Fruit fly (Drosophila melanogaster) whole organism, pupa: ENCODE measurements around the gene CG13737.

Experiments used
- CG10348 ChIP-seq: fragments of 200-800 bp; sonication (Bioruptor generic); IDR thresholded peaks from 2 replicates; pipeline ENCODE4 v1.3.6; 2022; ENCODE audit warnings: missing biosample characterization, missing genetic modification characterization
- CG12605 ChIP-seq: fragments of 200-800 bp; sonication (Bioruptor generic); IDR thresholded peaks from 2 replicates; pipeline ENCODE4 v1.3.6; 2022; ENCODE audit warnings: missing biosample characterization, missing genetic modification characterization
- CG13204 ChIP-seq: fragments of 200-800 bp; sonication (Bioruptor generic); optimal IDR thresholded peaks from 2 replicates; lab custom pipeline; 2018; ENCODE audit warnings: missing biosample characterization, mild to moderate bottlenecking, missing genetic modification characterization, moderate library complexity
- CG14655 ChIP-seq: fragments of 200-800 bp; sonication (Bioruptor generic); optimal IDR thresholded peaks from 3 replicates; lab custom pipeline; 2017; ENCODE audit warnings: mild to moderate bottlenecking, missing biosample characterization, missing genetic modification reagents, missing genetic modification characterization
- CG15710 ChIP-seq: fragments of 200-800 bp; sonication (Bioruptor generic); optimal IDR thresholded peaks from 2 replicates; lab custom pipeline; 2018; ENCODE audit warnings: missing biosample characterization, mild to moderate bottlenecking, missing genetic modification characterization, moderate library complexity
- CG17806 ChIP-seq: fragments of 200-800 bp; sonication (Bioruptor generic); optimal IDR thresholded peaks from 2 replicates; lab custom pipeline; 2018; ENCODE audit warnings: missing biosample characterization, mild to moderate bottlenecking, missing genetic modification characterization, moderate library complexity
- CG32121 ChIP-seq: fragments of 200-800 bp; sonication (Bioruptor generic); IDR thresholded peaks from 2 replicates; pipeline ENCODE4 v1.3.6; 2022; ENCODE audit warnings: missing biosample characterization, missing genetic modification characterization
- CG34367 ChIP-seq: fragments of 200-800 bp; sonication (Bioruptor generic); optimal IDR thresholded peaks from 2 replicates; lab custom pipeline; 2018; ENCODE audit warnings: missing biosample characterization, mild to moderate bottlenecking, missing genetic modification characterization
- CG4496 ChIP-seq: fragments of 200-800 bp; sonication (Bioruptor generic); IDR thresholded peaks from 3 replicates; pipeline ENCODE4 v1.3.6; 2022; ENCODE audit warnings: missing biosample characterization, missing genetic modification characterization
- CG8159 ChIP-seq: fragments of 200-800 bp; sonication (Bioruptor generic); optimal IDR thresholded peaks from 3 replicates; lab custom pipeline; 2018; ENCODE audit warnings: missing biosample characterization, mild to moderate bottlenecking, missing genetic modification characterization, moderate library complexity
- CG8301 ChIP-seq: fragments of 200-800 bp; sonication (Bioruptor generic); optimal IDR thresholded peaks from 2 replicates; lab custom pipeline; 2018; ENCODE audit warnings: missing biosample characterization, mild to moderate bottlenecking, missing genetic modification characterization
- CG9948 ChIP-seq: fragments of 200-800 bp; sonication (Bioruptor generic); optimal IDR thresholded peaks from 2 replicates; lab custom pipeline; 2018; ENCODE audit warnings: missing biosample characterization, mild to moderate bottlenecking, missing genetic modification characterization, moderate library complexity
- D1 ChIP-seq: fragments of 200-800 bp; sonication (Bioruptor generic); optimal IDR thresholded peaks from 2 replicates; lab custom pipeline; 2018; ENCODE audit warnings: missing biosample characterization, mild to moderate bottlenecking, missing genetic modification characterization, moderate library complexity
- EcR ChIP-seq: fragments of 200-800 bp; sonication (Bioruptor generic); optimal IDR thresholded peaks from 3 replicates; lab custom pipeline; 2019; ENCODE audit warnings: missing biosample characterization, missing genetic modification characterization, mild to moderate bottlenecking, moderate library complexity, missing genetic modification reagents
- Ets98B ChIP-seq: fragments of 200-800 bp; sonication (Bioruptor generic); IDR thresholded peaks from 2 replicates; pipeline ENCODE4 v1.3.6; 2022; ENCODE audit warnings: missing biosample characterization, missing genetic modification characterization
- Pif1A ChIP-seq: fragments of 200-800 bp; sonication (Bioruptor generic); optimal IDR thresholded peaks from 3 replicates; lab custom pipeline; 2016; ENCODE audit warnings: missing biosample characterization, missing genetic modification characterization
- Pif1B ChIP-seq: fragments of 200-800 bp; sonication (Bioruptor generic); optimal IDR thresholded peaks from 3 replicates; lab custom pipeline; 2016; ENCODE audit warnings: missing biosample characterization, missing genetic modification characterization
- Snoo ChIP-seq: fragments of 200-800 bp; sonication (Bioruptor generic); optimal IDR thresholded peaks from 3 replicates; lab custom pipeline; 2017; ENCODE audit warnings: missing biosample characterization, mild to moderate bottlenecking, missing genetic modification characterization, inconsistent platforms
- fd96Ca ChIP-seq: fragments of 200-800 bp; sonication (Bioruptor generic); IDR thresholded peaks from 3 replicates; pipeline ENCODE4 v1.3.6; 2022; ENCODE audit warnings: missing biosample characterization, missing genetic modification characterization
- gl ChIP-seq: fragments of 200-800 bp; sonication (Bioruptor generic); optimal IDR thresholded peaks from 2 replicates; lab custom pipeline; 2018; ENCODE audit warnings: missing biosample characterization, mild to moderate bottlenecking, missing genetic modification characterization
- rn ChIP-seq: fragments of 200-800 bp; sonication (Bioruptor generic); IDR thresholded peaks from 2 replicates; pipeline ENCODE4 v1.3.6; 2022; ENCODE audit warnings: missing biosample characterization, missing genetic modification characterization

The CG13737 gene

dm6 chr3L:13878729-13879128 lies at the start of gene CG13737:
Gene CG13737 (plus strand): TSS chr3L:13878994.
- TF ChIP-seq CG8159 (tag; lab: Kevin White, UChicago) (no peak), Pif1B (GFP tag; lab: Kevin White, UChicago) (peak; percentile 5), CG15710 (no peak), CG4496 (GFP tag; lab: Robert Waterston, UW) (0 out of 3 replicates have a peak, but pooled peaks have one; percentile 66), fd96Ca (0 out of 3 replicates have a peak, but pooled peaks have one; percentile 61), CG13204 (GFP tag; lab: Kevin White, UChicago) (peak; percentile 1), EcR (GFP tag; lab: Kevin White, UChicago) (no peak), CG14655 (GFP tag; lab: Kevin White, UChicago) (no peak), gl (tag; lab: Kevin White, UChicago) (no peak), CG17806 (no peak)

- no peak for TF ChIP-seq Pif1A (GFP tag; lab: Kevin White, UChicago)
- no peak for TF ChIP-seq CG32121 (GFP tag; lab: Robert Waterston, UW)
- TF ChIP-seq rn (GFP tag; lab: Robert Waterston, UW) = no peak
These were observed 41.3 kb upstream of the CG13737 start, which contains the start of gene CG43184 for dm6 chr3L:13837456-13837855. Gene CG43184 (plus strand): TSS chr3L:13837756.

dm6 chr3L:13840731-13841130 lies 38.1 kb upstream of the CG13737 start:
- no peak for TF ChIP-seq CG13204 (GFP tag; lab: Kevin White, UChicago)
- no peak for TF ChIP-seq rn (GFP tag; lab: Robert Waterston, UW)
- TF ChIP-seq CG9948 (tag; lab: Kevin White, UChicago) = no peak
- TF ChIP-seq EcR (GFP tag; lab: Kevin White, UChicago) = no peak
- no peak for TF ChIP-seq CG8159 (tag; lab: Kevin White, UChicago)
- TF ChIP-seq CG34367 (tag; lab: Kevin White, UChicago) = no peak
- no peak for TF ChIP-seq CG14655 (GFP tag; lab: Kevin White, UChicago)
- no peak for TF ChIP-seq CG32121 (GFP tag; lab: Robert Waterston, UW)
- no peak for TF ChIP-seq fd96Ca
- TF ChIP-seq Snoo = no peak
- TF ChIP-seq CG12605 (GFP tag; lab: Robert Waterston, UW) = no peak
- no peak for TF ChIP-seq D1
- no peak for TF ChIP-seq CG4496 (GFP tag; lab: Robert Waterston, UW)
- no peak for TF ChIP-seq gl (tag; lab: Kevin White, UChicago)

- no peak for TF ChIP-seq CG10348
- no peak for TF ChIP-seq CG32121 (GFP tag; lab: Robert Waterston, UW)
- TF ChIP-seq gl (tag; lab: Kevin White, UChicago) = no peak
- no peak for TF ChIP-seq CG8159 (tag; lab: Kevin White, UChicago)
These were observed 36.7 kb upstream of the CG13737 start, which contains the start of gene CG8757 for dm6 chr3L:13842140-13842539. Gene CG8757 (minus strand): TSS chr3L:13842240.

dm6 chr3L:13842917-13843316 lies 35.9 kb upstream of the CG13737 start, which contains the start of gene CG8750:
Gene CG8750 (minus strand): TSS chr3L:13843017.
- TF ChIP-seq EcR (GFP tag; lab: Kevin White, UChicago) = no peak
- no peak for TF ChIP-seq CG14655 (GFP tag; lab: Kevin White, UChicago)
- TF ChIP-seq Ets98B (GFP tag; lab: Robert Waterston, UW) = no peak
- no peak for TF ChIP-seq CG17806
- no peak for TF ChIP-seq Pif1B (GFP tag; lab: Kevin White, UChicago)
- no peak for TF ChIP-seq CG10348
- no peak for TF ChIP-seq gl (tag; lab: Kevin White, UChicago)
- no peak for TF ChIP-seq CG15710
- no peak for TF ChIP-seq Snoo
- no peak for TF ChIP-seq CG34367 (tag; lab: Kevin White, UChicago)
- no peak for TF ChIP-seq CG8301 (tag; lab: Kevin White, UChicago)
- TF ChIP-seq rn (GFP tag; lab: Robert Waterston, UW) = no peak
- TF ChIP-seq CG32121 (GFP tag; lab: Robert Waterston, UW) = no peak
- no peak for TF ChIP-seq CG4496 (GFP tag; lab: Robert Waterston, UW)
- TF ChIP-seq CG12605 (GFP tag; lab: Robert Waterston, UW) = no peak
- no peak for TF ChIP-seq Pif1A (GFP tag; lab: Kevin White, UChicago)
- no peak for TF ChIP-seq fd96Ca
- no peak for TF ChIP-seq CG8159 (tag; lab: Kevin White, UChicago)

- TF ChIP-seq CG8301 (tag; lab: Kevin White, UChicago) (no peak), EcR (GFP tag; lab: Kevin White, UChicago) (no peak), gl (tag; lab: Kevin White, UChicago) (no peak), CG10348 (no peak), CG4496 (GFP tag; lab: Robert Waterston, UW) (no peak), fd96Ca (no peak), CG14655 (GFP tag; lab: Kevin White, UChicago) (no peak), D1 (no peak), CG12605 (GFP tag; lab: Robert Waterston, UW) (no peak), Pif1A (GFP tag; lab: Kevin White, UChicago) (no peak), CG9948 (tag; lab: Kevin White, UChicago) (no peak), Pif1B (GFP tag; lab: Kevin White, UChicago) (no peak), CG34367 (tag; lab: Kevin White, UChicago) (no peak), CG17806 (no peak), rn (GFP tag; lab: Robert Waterston, UW) (no peak), CG32121 (GFP tag; lab: Robert Waterston, UW) (no peak), Ets98B (GFP tag; lab: Robert Waterston, UW) (no peak), CG8159 (tag; lab: Kevin White, UChicago) (no peak)
These were observed 35.4 kb upstream of the CG13737 start, which contains the start of gene Tsp68C for dm6 chr3L:13843356-13843755. Gene Tsp68C (plus strand): TSS chr3L:13843656.
